Worm (Caenorhabditis elegans): ENCODE results near the gene F21C10.6.

DNA sequence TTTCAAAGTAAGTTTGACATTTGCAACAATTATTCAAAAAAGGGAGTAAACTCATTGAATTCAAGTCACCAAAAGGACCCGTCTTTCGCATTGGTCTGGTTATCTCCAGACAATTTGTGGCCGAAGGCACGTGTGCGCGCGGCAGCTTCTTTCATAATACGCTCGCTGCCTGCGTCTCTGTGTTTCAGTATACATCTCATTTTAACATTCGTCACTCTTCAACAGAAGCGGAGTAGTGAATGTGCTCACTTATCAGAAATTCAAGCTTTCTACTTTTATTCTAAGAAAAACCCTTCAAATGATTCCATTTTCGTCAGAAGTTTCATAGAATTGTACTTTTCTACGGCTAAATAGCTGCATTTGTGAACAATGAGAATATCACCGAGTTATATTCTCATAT is 4.3 kb downstream of the F21C10.6 start:
- no peak for TF ChIP-seq aly-1 (tag; optimal IDR thresholded peaks at IDR 0.05)
- TF ChIP-seq hnd-1 (tag; optimal IDR thresholded peaks at IDR 0.05), result no peak

Measured in whole organism, early embryonic.